Worm (Caenorhabditis elegans) whole organism, L2 larva: ENCODE data around the gene rps-13.

Source experiments
- C34F6.9 ChIP-seq: fragments of 150-350 bp; optimal IDR thresholded peaks from 2 replicates; lab custom pipeline; 2014; ENCODE audit warnings: missing biosample characterization, missing genetic modification characterization
- F13H6.1 ChIP-seq: sonication (generic microtip); optimal IDR thresholded peaks from 2 replicates; lab custom pipeline; 2016; ENCODE audit warnings: missing genetic modification characterization, missing compliant biosample characterization
- Y55F3AM.14 ChIP-seq: fragments of 200-800 bp; sonication (Bioruptor generic); optimal IDR thresholded peaks from 2 replicates; lab custom pipeline; 2018; ENCODE audit warnings: mild to moderate bottlenecking, missing genetic modification characterization, missing compliant biosample characterization
- ZK546.5 ChIP-seq: sonication (generic microtip); optimal IDR thresholded peaks from 2 replicates; lab custom pipeline; 2017; ENCODE audit warnings: missing biosample characterization, missing genetic modification characterization
- alr-1 ChIP-seq: fragments of 150-350 bp; optimal IDR thresholded peaks from 2 replicates; lab custom pipeline; 2014; ENCODE audit warnings: missing biosample characterization, missing genetic modification characterization
- aly-2 ChIP-seq: fragments of 150-350 bp; optimal IDR thresholded peaks from 2 replicates; lab custom pipeline; 2014; ENCODE audit warnings: missing biosample characterization, missing genetic modification characterization
- ama-1 ChIP-seq: fragments of 150-350 bp; optimal IDR thresholded peaks from 2 replicates; lab custom pipeline; 2018; ENCODE audit warnings: inconsistent platforms
- blmp-1 ChIP-seq: sonication (generic microtip); optimal IDR thresholded peaks from 2 replicates; lab custom pipeline; 2017; ENCODE audit warnings: missing genetic modification characterization, mild to moderate bottlenecking, missing compliant biosample characterization, antibody characterized with exemption, moderate library complexity; ENCODE audit not compliant: insufficient read depth
- ceh-16 ChIP-seq: fragments of 150-350 bp; optimal IDR thresholded peaks from 2 replicates; lab custom pipeline; 2014; ENCODE audit warnings: missing biosample characterization, missing genetic modification characterization
- ceh-82 ChIP-seq: fragments of 150-350 bp; optimal IDR thresholded peaks from 2 replicates; lab custom pipeline; 2014; ENCODE audit warnings: missing biosample characterization, missing genetic modification characterization
- crh-2 ChIP-seq: sonication (generic microtip); optimal IDR thresholded peaks from 2 replicates; lab custom pipeline; 2017; ENCODE audit warnings: missing biosample characterization, missing genetic modification characterization
- egl-27 ChIP-seq: sonication (generic microtip); optimal IDR thresholded peaks from 3 replicates; lab custom pipeline; 2017; ENCODE audit warnings: missing biosample characterization, missing genetic modification reagents, missing genetic modification characterization
- elt-1 ChIP-seq: fragments of 150-350 bp; optimal IDR thresholded peaks from 2 replicates; lab custom pipeline; 2014; ENCODE audit warnings: missing biosample characterization, missing genetic modification characterization
- fos-1 ChIP-seq: fragments of 150-350 bp; optimal IDR thresholded peaks from 2 replicates; lab custom pipeline; 2014; ENCODE audit warnings: missing biosample characterization, missing genetic modification characterization
- lin-13 ChIP-seq: fragments of 150-350 bp; optimal IDR thresholded peaks from 2 replicates; lab custom pipeline; 2014; ENCODE audit warnings: missing biosample characterization, missing genetic modification reagents, missing genetic modification characterization
- lin-39 ChIP-seq: fragments of 150-350 bp; optimal IDR thresholded peaks from 2 replicates; lab custom pipeline; 2014; ENCODE audit warnings: missing biosample characterization, missing genetic modification reagents, missing genetic modification characterization
- lsy-2 ChIP-seq, 2 experiments: fragments of 150-350 bp in 1 of 2; sonication (generic microtip) in 1 of 2; optimal IDR thresholded peaks; 2 replicates each; lab custom pipeline; 2014 to 2017; ENCODE audit warnings: missing biosample characterization in 2 of 2, missing genetic modification characterization in 2 of 2
- mab-5 ChIP-seq: fragments of 150-350 bp; optimal IDR thresholded peaks from 2 replicates; lab custom pipeline; 2014; ENCODE audit warnings: missing biosample characterization, missing genetic modification characterization
- mbf-1 ChIP-seq: sonication (generic microtip); optimal IDR thresholded peaks from 2 replicates; lab custom pipeline; 2017; ENCODE audit warnings: missing biosample characterization, missing genetic modification characterization
- mdl-1 ChIP-seq, 2 experiments: fragments of 150-350 bp in 1 of 2; sonication (generic microtip) in 1 of 2; optimal IDR thresholded peaks; 2 replicates each; lab custom pipeline; 2017; ENCODE audit warnings: missing biosample characterization in 2 of 2, missing genetic modification characterization in 2 of 2
- nhr-10 ChIP-seq: sonication (generic microtip); optimal IDR thresholded peaks from 2 replicates; lab custom pipeline; 2017; ENCODE audit warnings: missing biosample characterization, missing genetic modification characterization
- nhr-11 ChIP-seq: fragments of 150-350 bp; optimal IDR thresholded peaks from 2 replicates; lab custom pipeline; 2014; ENCODE audit warnings: missing biosample characterization, missing genetic modification characterization
- nhr-129 ChIP-seq: fragments of 150-350 bp; optimal IDR thresholded peaks from 2 replicates; lab custom pipeline; 2014; ENCODE audit warnings: missing biosample characterization, missing genetic modification characterization
- nhr-21 ChIP-seq: fragments of 150-350 bp; optimal IDR thresholded peaks from 2 replicates; lab custom pipeline; 2014; ENCODE audit warnings: missing biosample characterization, missing genetic modification characterization
- nhr-23 ChIP-seq: fragments of 150-350 bp; optimal IDR thresholded peaks from 2 replicates; lab custom pipeline; 2014; ENCODE audit warnings: missing biosample characterization, missing genetic modification reagents, missing genetic modification characterization
- nhr-237 ChIP-seq: fragments of 150-350 bp; optimal IDR thresholded peaks from 2 replicates; lab custom pipeline; 2014; ENCODE audit warnings: missing biosample characterization, missing genetic modification characterization
- nhr-25 ChIP-seq: fragments of 150-350 bp; sonication (generic microtip); optimal IDR thresholded peaks from 3 replicates; lab custom pipeline; 2014; ENCODE audit warnings: missing biosample characterization, missing genetic modification characterization
- nhr-6 ChIP-seq: fragments of 150-350 bp; optimal IDR thresholded peaks from 2 replicates; lab custom pipeline; 2014; ENCODE audit warnings: missing biosample characterization, missing genetic modification characterization
- nhr-77 ChIP-seq: fragments of 150-350 bp; optimal IDR thresholded peaks from 2 replicates; lab custom pipeline; 2014; ENCODE audit warnings: missing biosample characterization, missing genetic modification characterization
- sem-4 ChIP-seq: fragments of 150-350 bp; optimal IDR thresholded peaks from 2 replicates; lab custom pipeline; 2014; ENCODE audit warnings: missing biosample characterization, missing genetic modification reagents, missing genetic modification characterization
- skn-1 ChIP-seq: sonication (generic microtip); optimal IDR thresholded peaks from 2 replicates; lab custom pipeline; 2017; ENCODE audit warnings: missing biosample characterization, missing genetic modification characterization
- sma-3 ChIP-seq: sonication (generic microtip); optimal IDR thresholded peaks from 2 replicates; lab custom pipeline; 2016; ENCODE audit warnings: missing genetic modification reagents, missing genetic modification characterization, missing compliant biosample characterization
- sma-9 ChIP-seq, 2 experiments: fragments of 150-350 bp in 1 of 2; sonication (generic microtip) in 1 of 2; optimal IDR thresholded peaks; 2 replicates each; lab custom pipeline; 2014 to 2016; ENCODE audit warnings: missing genetic modification characterization in 2 of 2, mild to moderate bottlenecking in 1 of 2, missing biosample characterization in 1 of 2, missing compliant biosample characterization in 1 of 2, missing genetic modification reagents in 1 of 2, moderate library complexity in 1 of 2
- snpc-4 ChIP-seq: fragments of 150-350 bp; optimal IDR thresholded peaks from 2 replicates; lab custom pipeline; 2014; ENCODE audit warnings: missing biosample characterization, missing genetic modification characterization
- unc-39 ChIP-seq: fragments of 150-350 bp; optimal IDR thresholded peaks from 2 replicates; lab custom pipeline; 2014; ENCODE audit warnings: missing biosample characterization, missing genetic modification characterization
- unc-55 ChIP-seq: fragments of 150-350 bp; sonication (generic microtip); optimal IDR thresholded peaks from 3 replicates; lab custom pipeline; 2014; ENCODE audit warnings: missing biosample characterization, missing genetic modification reagents, missing genetic modification characterization
- unc-62 ChIP-seq: fragments of 150-350 bp; optimal IDR thresholded peaks from 2 replicates; lab custom pipeline; 2014; ENCODE audit warnings: missing biosample characterization, missing genetic modification reagents, missing genetic modification characterization
- zag-1 ChIP-seq: fragments of 150-350 bp; optimal IDR thresholded peaks from 2 replicates; lab custom pipeline; 2014; ENCODE audit warnings: missing biosample characterization, missing genetic modification characterization
- ztf-1 ChIP-seq: fragments of 200-800 bp; sonication (Bioruptor generic); conservative IDR thresholded peaks from 2 replicates; pipeline ENCODE4 v1.3.6; 2022; ENCODE audit warnings: missing genetic modification characterization, missing compliant biosample characterization
- ztf-11 ChIP-seq: sonication (generic microtip); optimal IDR thresholded peaks from 2 replicates; lab custom pipeline; 2017; ENCODE audit warnings: missing biosample characterization, missing genetic modification characterization
- ztf-4 ChIP-seq: fragments of 150-350 bp; optimal IDR thresholded peaks from 2 replicates; lab custom pipeline; 2014; ENCODE audit warnings: missing biosample characterization, missing genetic modification characterization

Gene rps-13

ce11 chrIII:6359171-6359854 lies 15.5 kb downstream of the rps-13 start:
- peak; percentile 43 for TF ChIP-seq fos-1
- peak; percentile 2 for TF ChIP-seq sma-3 (GFP tag; lab: Kevin White, UChicago)
- no peak for TF ChIP-seq mdl-1 (tag; optimal IDR thresholded peaks at IDR 0.05; lab: Kevin White, UChicago)
- no peak for TF ChIP-seq nhr-23 (tag; lab: Kevin White, UChicago)
- TF ChIP-seq ama-1 (lab: Kevin White, UChicago): peak; percentile 14
- no peak for TF ChIP-seq ztf-4 (tag; lab: Kevin White, UChicago)
- no peak for TF ChIP-seq ztf-11 (tag; lab: Kevin White, UChicago)
- TF ChIP-seq lin-39: no peak
- no peak for TF ChIP-seq skn-1 (tag; lab: Kevin White, UChicago)
- TF ChIP-seq blmp-1: peak; percentile 86
- peak; percentile 33 for TF ChIP-seq sma-9 (GFP tag; optimal IDR thresholded peaks at IDR 0.05; lab: Kevin White, UChicago)
- TF ChIP-seq sma-9 (tag; optimal IDR thresholded peaks at IDR 0.05; lab: Kevin White, UChicago): no peak
- peak; percentile 76 for TF ChIP-seq nhr-129
- TF ChIP-seq lsy-2 (tag; optimal IDR thresholded peaks at IDR 0.05; lab: Kevin White, UChicago): peak in 1 of 2 experiments; percentile 22
- TF ChIP-seq egl-27 (tag; lab: Kevin White, UChicago): peak; percentile 27
- TF ChIP-seq nhr-21 (tag; lab: Kevin White, UChicago): peak; percentile 19

- TF ChIP-seq mab-5 (no peak), egl-27 (tag; lab: Kevin White, UChicago) (no peak), snpc-4 (tag; lab: Kevin White, UChicago) (no peak), nhr-6 (tag; lab: Kevin White, UChicago) (peak; percentile 4), ztf-1 (no peak), mbf-1 (no peak), unc-62 (GFP tag; lab: Kevin White, UChicago) (no peak), zag-1 (tag; lab: Kevin White, UChicago) (no peak), ama-1 (lab: Kevin White, UChicago) (no peak), sma-3 (GFP tag; lab: Kevin White, UChicago) (no peak), nhr-21 (tag; lab: Kevin White, UChicago) (no peak), ceh-82 (tag; lab: Kevin White, UChicago) (no peak), lsy-2 (tag; optimal IDR thresholded peaks at IDR 0.05; lab: Kevin White, UChicago) (no peak), ceh-16 (tag; lab: Kevin White, UChicago) (peak; percentile 77), unc-39 (tag; lab: Kevin White, UChicago) (no peak), crh-2 (no peak), skn-1 (tag; lab: Kevin White, UChicago) (no peak), nhr-237 (no peak), mdl-1 (tag; optimal IDR thresholded peaks at IDR 0.05; lab: Kevin White, UChicago) (no peak), Y55F3AM.14 (GFP tag; lab: Kevin White, UChicago) (no peak), aly-2 (tag; lab: Kevin White, UChicago) (no peak), fos-1 (no peak), C34F6.9 (tag; lab: Kevin White, UChicago) (no peak), ZK546.5 (no peak), blmp-1 (no peak), nhr-77 (tag; lab: Kevin White, UChicago) (no peak), F13H6.1 (no peak), nhr-25 (tag; lab: Kevin White, UChicago) (peak; percentile 15), sma-9 (GFP tag; optimal IDR thresholded peaks at IDR 0.05; lab: Kevin White, UChicago) (peak; percentile 48), sma-9 (tag; optimal IDR thresholded peaks at IDR 0.05; lab: Kevin White, UChicago) (no peak), nhr-10 (tag; lab: Kevin White, UChicago) (no peak), unc-55 (GFP tag; lab: Kevin White, UChicago) (no peak), lin-13 (no peak), sem-4 (tag; lab: Kevin White, UChicago) (no peak)
- TF ChIP-seq, all 48 proteins: peak for 4
Observed at ce11 chrIII:6358704-6359103, 16.1 kb downstream of the rps-13 start.

ce11 chrIII:6356764-6357163 lies 18.0 kb downstream of the rps-13 start:
- TF ChIP-seq egl-27 (tag; lab: Kevin White, UChicago) (no peak), ZK546.5 (no peak), nhr-25 (tag; lab: Kevin White, UChicago) (no peak), snpc-4 (tag; lab: Kevin White, UChicago) (no peak), nhr-23 (tag; lab: Kevin White, UChicago) (no peak), elt-1 (tag; lab: Kevin White, UChicago) (no peak), ceh-82 (tag; lab: Kevin White, UChicago) (no peak), nhr-237 (no peak), nhr-11 (tag; lab: Kevin White, UChicago) (no peak), ztf-1 (no peak), sma-9 (GFP tag; optimal IDR thresholded peaks at IDR 0.05; lab: Kevin White, UChicago) (no peak), sma-9 (tag; optimal IDR thresholded peaks at IDR 0.05; lab: Kevin White, UChicago) (no peak), alr-1 (tag; lab: Kevin White, UChicago) (no peak), crh-2 (no peak), unc-55 (GFP tag; lab: Kevin White, UChicago) (no peak)
